Worm (Caenorhabditis elegans) whole organism, L3 larva: ENCODE measurements around the gene F56C3.7.

ENCODE experiments used
- R02D3.7 ChIP-seq: fragments of 150-350 bp; optimal IDR thresholded peaks from 2 replicates; lab custom pipeline; 2014; ENCODE audit warnings: missing biosample characterization, missing genetic modification characterization
- ZK546.5 ChIP-seq: sonication (generic microtip); optimal IDR thresholded peaks from 2 replicates; lab custom pipeline; 2017; ENCODE audit warnings: missing biosample characterization, missing genetic modification characterization
- aly-2 ChIP-seq: fragments of 150-350 bp; optimal IDR thresholded peaks from 2 replicates; lab custom pipeline; 2014; ENCODE audit warnings: missing biosample characterization, missing genetic modification characterization
- ama-1 ChIP-seq: fragments of 150-350 bp; optimal IDR thresholded peaks from 2 replicates; lab custom pipeline; 2018
- ceh-16 ChIP-seq: sonication (generic microtip); optimal IDR thresholded peaks from 2 replicates; lab custom pipeline; 2017; ENCODE audit warnings: missing biosample characterization, missing genetic modification characterization
- ceh-9 ChIP-seq: sonication (generic microtip); optimal IDR thresholded peaks from 2 replicates; lab custom pipeline; 2018; ENCODE audit warnings: missing biosample characterization, missing genetic modification characterization
- daf-12 ChIP-seq: fragments of 150-350 bp; optimal IDR thresholded peaks from 2 replicates; lab custom pipeline; 2014; ENCODE audit warnings: missing biosample characterization, missing genetic modification reagents, missing genetic modification characterization
- egl-27 ChIP-seq: sonication (generic microtip); optimal IDR thresholded peaks from 4 replicates; lab custom pipeline; 2017; ENCODE audit warnings: missing biosample characterization, missing genetic modification reagents, missing genetic modification characterization
- egl-5 ChIP-seq: fragments of 150-350 bp; optimal IDR thresholded peaks from 2 replicates; lab custom pipeline; 2017; ENCODE audit warnings: missing biosample characterization, missing genetic modification reagents, missing genetic modification characterization, inconsistent platforms
- elt-2 ChIP-seq: sonication (generic microtip); optimal IDR thresholded peaks from 2 replicates; lab custom pipeline; 2016; ENCODE audit warnings: missing genetic modification reagents, mild to moderate bottlenecking, missing genetic modification characterization, missing compliant biosample characterization
- eor-1 ChIP-seq, 2 experiments: fragments of 150-350 bp; optimal IDR thresholded peaks; 2 replicates each; lab custom pipeline; 2014 to 2018; ENCODE audit warnings: missing biosample characterization in 2 of 2, missing genetic modification characterization in 2 of 2
- fkh-10 ChIP-seq: sonication (generic microtip); optimal IDR thresholded peaks from 2 replicates; lab custom pipeline; 2017; ENCODE audit warnings: missing biosample characterization, missing genetic modification reagents, missing genetic modification characterization
- fkh-2 ChIP-seq: fragments of 150-350 bp; optimal IDR thresholded peaks from 2 replicates; lab custom pipeline; 2014; ENCODE audit warnings: missing biosample characterization, missing genetic modification reagents, missing genetic modification characterization
- fos-1 ChIP-seq: fragments of 150-350 bp; optimal IDR thresholded peaks from 2 replicates; lab custom pipeline; 2014; ENCODE audit warnings: missing biosample characterization, missing genetic modification characterization
- hmg-11 ChIP-seq: sonication (generic microtip); optimal IDR thresholded peaks from 2 replicates; lab custom pipeline; 2016; ENCODE audit warnings: missing genetic modification characterization, missing compliant biosample characterization
- jun-1 ChIP-seq: fragments of 150-350 bp; optimal IDR thresholded peaks from 2 replicates; lab custom pipeline; 2014; ENCODE audit warnings: missing biosample characterization, missing genetic modification reagents, missing genetic modification characterization
- lin-15B ChIP-seq: fragments of 150-350 bp; optimal IDR thresholded peaks from 2 replicates; lab custom pipeline; 2014; ENCODE audit warnings: missing biosample characterization, missing genetic modification characterization
- lsy-12 ChIP-seq: sonication (generic microtip); optimal IDR thresholded peaks from 2 replicates; lab custom pipeline; 2016; ENCODE audit warnings: mild to moderate bottlenecking, missing genetic modification characterization, missing compliant biosample characterization
- mdl-1 ChIP-seq: fragments of 150-350 bp; optimal IDR thresholded peaks from 2 replicates; lab custom pipeline; 2014; ENCODE audit warnings: missing biosample characterization, missing genetic modification characterization
- mml-1 ChIP-seq: fragments of 150-350 bp; sonication (generic microtip); optimal IDR thresholded peaks from 3 replicates; lab custom pipeline; 2014; ENCODE audit warnings: missing biosample characterization, missing genetic modification characterization
- nfya-1 ChIP-seq: sonication (generic microtip); optimal IDR thresholded peaks from 2 replicates; lab custom pipeline; 2017; ENCODE audit warnings: missing genetic modification characterization, mild to moderate bottlenecking, missing compliant biosample characterization, antibody characterized with exemption, moderate library complexity; ENCODE audit not compliant: insufficient read depth
- nhr-11 ChIP-seq: fragments of 150-350 bp; optimal IDR thresholded peaks from 2 replicates; lab custom pipeline; 2014; ENCODE audit warnings: missing biosample characterization, missing genetic modification characterization
- nhr-12 ChIP-seq: fragments of 150-350 bp; optimal IDR thresholded peaks from 2 replicates; lab custom pipeline; 2014; ENCODE audit warnings: missing biosample characterization, missing genetic modification characterization
- nhr-23 ChIP-seq: fragments of 150-350 bp; optimal IDR thresholded peaks from 2 replicates; lab custom pipeline; 2014; ENCODE audit warnings: missing biosample characterization, missing genetic modification reagents, missing genetic modification characterization
- nhr-25 ChIP-seq: sonication (generic microtip); optimal IDR thresholded peaks from 2 replicates; lab custom pipeline; 2017; ENCODE audit warnings: missing biosample characterization, missing genetic modification characterization
- nhr-28 ChIP-seq: fragments of 150-350 bp; optimal IDR thresholded peaks from 2 replicates; lab custom pipeline; 2014; ENCODE audit warnings: missing biosample characterization, missing genetic modification characterization
- nhr-43 ChIP-seq: sonication (generic microtip); optimal IDR thresholded peaks from 2 replicates; lab custom pipeline; 2016; ENCODE audit warnings: mild to moderate bottlenecking, missing genetic modification characterization, missing compliant biosample characterization; ENCODE audit not compliant: poor library complexity, severe bottlenecking
- nhr-67 ChIP-seq: fragments of 150-350 bp; optimal IDR thresholded peaks from 2 replicates; lab custom pipeline; 2014; ENCODE audit warnings: missing biosample characterization, missing genetic modification characterization
- nhr-77 ChIP-seq: fragments of 150-350 bp; optimal IDR thresholded peaks from 2 replicates; lab custom pipeline; 2014; ENCODE audit warnings: missing biosample characterization, missing genetic modification characterization
- pha-4 ChIP-seq: fragments of 150-350 bp; optimal IDR thresholded peaks from 2 replicates; lab custom pipeline; 2014; ENCODE audit warnings: missing biosample characterization, missing genetic modification reagents, missing genetic modification characterization
- pqm-1 ChIP-seq: fragments of 150-350 bp; optimal IDR thresholded peaks from 2 replicates; lab custom pipeline; 2017; ENCODE audit warnings: missing biosample characterization, missing genetic modification characterization, inconsistent platforms
- sea-2 ChIP-seq: fragments of 150-350 bp; sonication (generic microtip); optimal IDR thresholded peaks from 4 replicates; lab custom pipeline; 2014; ENCODE audit warnings: missing biosample characterization, missing genetic modification reagents, missing genetic modification characterization
- skn-1 ChIP-seq: fragments of 150-350 bp; optimal IDR thresholded peaks from 2 replicates; lab custom pipeline; 2014; ENCODE audit warnings: missing biosample characterization, missing genetic modification characterization
- tbx-2 ChIP-seq: sonication (generic microtip); optimal IDR thresholded peaks from 2 replicates; lab custom pipeline; 2016; ENCODE audit warnings: mild to moderate bottlenecking, missing genetic modification characterization, missing compliant biosample characterization
- unc-39 ChIP-seq: sonication (generic microtip); optimal IDR thresholded peaks from 4 replicates; lab custom pipeline; 2017; ENCODE audit warnings: missing biosample characterization, missing genetic modification characterization
- unc-62 ChIP-seq: fragments of 150-350 bp; sonication (generic microtip); optimal IDR thresholded peaks from 4 replicates; lab custom pipeline; 2014; ENCODE audit warnings: missing biosample characterization, missing genetic modification reagents, missing genetic modification characterization
- zag-1 ChIP-seq: fragments of 150-350 bp; optimal IDR thresholded peaks from 2 replicates; lab custom pipeline; 2014; ENCODE audit warnings: missing biosample characterization, missing genetic modification characterization
- ztf-11 ChIP-seq: fragments of 150-350 bp; optimal IDR thresholded peaks from 2 replicates; lab custom pipeline; 2014; ENCODE audit warnings: missing biosample characterization, missing genetic modification characterization
- ztf-4 ChIP-seq: fragments of 150-350 bp; optimal IDR thresholded peaks from 2 replicates; lab custom pipeline; 2014; ENCODE audit warnings: missing biosample characterization, missing genetic modification characterization

F56C3.7 gene

ce11 chrX:1337009-1337408 lies 33.6 kb downstream of the F56C3.7 start, which contains the start of gene ttr-37:
ttr-37 (minus strand) TSS chrX:1337175.
- peak; percentile 6 for TF ChIP-seq nfya-1 (tag; lab: Kevin White, UChicago)
- TF ChIP-seq eor-1 (tag; optimal IDR thresholded peaks at IDR 0.05; lab: Kevin White, UChicago): no peak
- no peak for TF ChIP-seq nhr-67 (tag; lab: Kevin White, UChicago)
- peak; percentile 29 for TF ChIP-seq jun-1 (tag; lab: Kevin White, UChicago)
- no peak for TF ChIP-seq nhr-12
- no peak for TF ChIP-seq egl-5
- no peak for TF ChIP-seq tbx-2 (tag; lab: Kevin White, UChicago)
- TF ChIP-seq nhr-43 (tag; lab: Kevin White, UChicago): no peak
- TF ChIP-seq mml-1 (tag; lab: Kevin White, UChicago): no peak
- TF ChIP-seq egl-27 (tag; lab: Kevin White, UChicago): no peak
- TF ChIP-seq daf-12 (tag; lab: Kevin White, UChicago): no peak
- TF ChIP-seq nhr-11 (tag; lab: Kevin White, UChicago): no peak
- TF ChIP-seq elt-2 (tag; lab: Kevin White, UChicago): peak; percentile 97
- TF ChIP-seq fkh-2 (tag; lab: Kevin White, UChicago): no peak
- TF ChIP-seq hmg-11: no peak
- TF ChIP-seq nhr-28 (tag; lab: Kevin White, UChicago): no peak
- no peak for TF ChIP-seq fos-1
- TF ChIP-seq ama-1 (lab: Kevin White, UChicago): no peak
- peak; percentile 96 for TF ChIP-seq pqm-1
- no peak for TF ChIP-seq lin-15B (tag; lab: Kevin White, UChicago)
- TF ChIP-seq ZK546.5 (tag; lab: Kevin White, UChicago): no peak
- TF ChIP-seq lsy-12 (tag; lab: Kevin White, UChicago): no peak
- no peak for TF ChIP-seq unc-39 (tag; lab: Kevin White, UChicago)
- TF ChIP-seq ceh-9 (tag; lab: Kevin White, UChicago): no peak
- no peak for TF ChIP-seq ceh-16
- TF ChIP-seq zag-1 (tag; lab: Kevin White, UChicago): no peak
- peak; percentile 65 for TF ChIP-seq pha-4 (tag; lab: Kevin White, UChicago)
- TF ChIP-seq skn-1 (tag; lab: Kevin White, UChicago): no peak
- TF ChIP-seq sea-2 (GFP tag; lab: Kevin White, UChicago): no peak
- TF ChIP-seq, all 47 proteins: peak for 5

ce11 chrX:1329847-1330246 lies 40.7 kb downstream of the F56C3.7 start, which contains the start of gene F21E9.2:
F21E9.2 (minus strand) TSS chrX:1329947.
- no peak for TF ChIP-seq unc-62 (GFP tag; lab: Kevin White, UChicago)
- TF ChIP-seq nhr-43 (tag; lab: Kevin White, UChicago): no peak
- TF ChIP-seq nhr-28 (tag; lab: Kevin White, UChicago): no peak
- TF ChIP-seq nhr-77: no peak
- no peak for TF ChIP-seq nhr-25 (tag; lab: Kevin White, UChicago)
- TF ChIP-seq ztf-4: no peak
- TF ChIP-seq lsy-12 (tag; lab: Kevin White, UChicago): no peak
- TF ChIP-seq nhr-67 (tag; lab: Kevin White, UChicago): no peak
- no peak for TF ChIP-seq sea-2 (GFP tag; lab: Kevin White, UChicago)
- no peak for TF ChIP-seq egl-5
- no peak for TF ChIP-seq fkh-10 (GFP tag; lab: Kevin White, UChicago)
- no peak for TF ChIP-seq unc-39 (tag; lab: Kevin White, UChicago)
- TF ChIP-seq egl-27 (tag; lab: Kevin White, UChicago): no peak
- TF ChIP-seq R02D3.7 (tag; lab: Kevin White, UChicago): no peak

ce11 chrX:1327201-1327600 lies 43.4 kb downstream of the F56C3.7 start:
- TF ChIP-seq pha-4 (tag; lab: Kevin White, UChicago) (no peak), aly-2 (tag; lab: Kevin White, UChicago) (no peak), fkh-2 (tag; lab: Kevin White, UChicago) (no peak), unc-39 (tag; lab: Kevin White, UChicago) (no peak), skn-1 (tag; lab: Kevin White, UChicago) (no peak), nhr-28 (tag; lab: Kevin White, UChicago) (no peak), mml-1 (tag; lab: Kevin White, UChicago) (no peak), ceh-9 (tag; lab: Kevin White, UChicago) (no peak), nhr-11 (tag; lab: Kevin White, UChicago) (no peak), nhr-23 (tag; lab: Kevin White, UChicago) (no peak), mdl-1 (no peak), nhr-25 (tag; lab: Kevin White, UChicago) (no peak), ztf-11 (tag; lab: Kevin White, UChicago) (no peak), lin-15B (tag; lab: Kevin White, UChicago) (no peak), eor-1 (tag; optimal IDR thresholded peaks at IDR 0.05; lab: Kevin White, UChicago) (no peak), nhr-43 (tag; lab: Kevin White, UChicago) (no peak), nfya-1 (tag; lab: Kevin White, UChicago) (no peak), daf-12 (tag; lab: Kevin White, UChicago) (no peak)
- TF ChIP-seq, all 47 proteins: peak for 0
